Worm (Caenorhabditis elegans): ENCODE measurements around the gene Y40B10A.11.

DNA sequence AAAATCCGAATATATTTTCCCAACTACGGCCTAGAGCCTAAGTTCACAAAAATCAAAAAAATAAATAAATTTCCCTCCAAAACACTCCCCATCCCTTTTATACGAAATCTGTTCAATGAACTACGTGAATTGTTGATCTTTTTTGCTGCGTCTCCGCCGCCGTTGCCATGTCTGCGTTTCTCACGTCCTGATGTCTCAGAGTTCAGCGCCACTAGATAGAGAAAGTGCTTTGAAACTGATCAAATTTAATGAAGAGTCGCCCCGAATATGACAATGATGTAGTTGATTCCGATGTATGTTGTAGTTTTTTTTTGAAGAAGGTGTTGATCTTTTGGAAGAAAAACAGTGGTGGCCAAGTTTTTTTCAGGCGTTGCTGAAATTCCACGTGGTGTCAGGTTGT lies 2.8 kb upstream of the Y40B10A.11 start:
- TF ChIP-seq pha-4 (tag; optimal IDR thresholded peaks at IDR 0.05) (no peak), F49E8.2 (tag; optimal IDR thresholded peaks at IDR 0.05; ENCODE audit: insufficient read depth) (no peak), hsf-1 (GFP tag; IDR thresholded peaks at IDR 0.05) (no peak), tbx-9 (tag; optimal IDR thresholded peaks at IDR 0.05; ENCODE audit: borderline replicate concordance) (no peak), ztf-6 (GFP tag; IDR thresholded peaks at IDR 0.05) (no peak), lsy-27 (tag; optimal IDR thresholded peaks at IDR 0.05; ENCODE audit: borderline replicate concordance, insufficient read depth) (no peak), Y53G8AR.9 (GFP tag; conservative IDR thresholded peaks at IDR 0.05) (no peak), attf-6 (GFP tag; IDR thresholded peaks at IDR 0.05) (no peak), lin-35 (GFP tag; optimal IDR thresholded peaks at IDR 0.05) (no peak), F22D6.2 (tag; optimal IDR thresholded peaks at IDR 0.05) (no peak)

All from whole organism, young adult.